Worm (Caenorhabditis elegans) whole organism, late embryonic: ENCODE results near the gene F58F6.5.

ENCODE experiments used
- nhr-11 ChIP-seq: fragments of 150-350 bp; optimal IDR thresholded peaks from 2 replicates; lab custom pipeline; 2014; ENCODE audit warnings: missing biosample characterization, missing genetic modification characterization
- rnt-1 ChIP-seq: sonication (generic microtip); optimal IDR thresholded peaks from 2 replicates; lab custom pipeline; 2016; ENCODE audit warnings: missing genetic modification characterization, missing compliant biosample characterization
- unc-55 ChIP-seq: sonication (generic microtip); optimal IDR thresholded peaks from 2 replicates; lab custom pipeline; 2017; ENCODE audit warnings: missing biosample characterization, missing genetic modification reagents, missing genetic modification characterization

- TF ChIP-seq nhr-11 (no peak), rnt-1 (tag; lab: Kevin White, UChicago) (no peak), unc-55 (GFP tag; lab: Kevin White, UChicago) (no peak)
Measured at ce11 chrIV:1391446-1391845, 48.0 kb downstream of the F58F6.5 start.
